Fruit fly (Drosophila melanogaster): Measurements from ENCODE around the gene Ts.

dm6 chr2L:2969438-2969837 lies at the start of gene Ts:
- no peak for TF ChIP-seq ttk (optimal IDR thresholded peaks at IDR 0.05)
- TF ChIP-seq Sin3A (optimal IDR thresholded peaks at IDR 0.05): no peak
- TF ChIP-seq psq (optimal IDR thresholded peaks at IDR 0.05): no peak
- no peak for TF ChIP-seq Myc (optimal IDR thresholded peaks at IDR 0.05)

Data from Kc167 (cell line).